Worm (Caenorhabditis elegans): Measurements from ENCODE around the gene C35D10.17.

- TF ChIP-seq flt-1 (GFP tag; IDR thresholded peaks at IDR 0.05) (no peak), F13C5.2 (tag; optimal IDR thresholded peaks at IDR 0.05) (no peak), hnd-1 (tag; optimal IDR thresholded peaks at IDR 0.05) (no peak), tbx-11 (GFP tag; IDR thresholded peaks at IDR 0.05) (no peak), ama-1 (optimal IDR thresholded peaks at IDR 0.05) (no peak)
These were observed 28.5 kb downstream of the C35D10.17 start for ce11 chrIII:4895313-4895712.
